Worm (Caenorhabditis elegans) whole organism, young adult: Measurements from ENCODE around the gene T28C6.11.

Experiments
- F10E7.11 ChIP-seq: sonication (generic microtip); optimal IDR thresholded peaks from 2 replicates; lab custom pipeline; 2017; ENCODE audit warnings: mild to moderate bottlenecking, missing genetic modification characterization, moderate library complexity, missing compliant biosample characterization
- F49E8.2 ChIP-seq: sonication (generic microtip); optimal IDR thresholded peaks from 3 replicates; lab custom pipeline; 2017; ENCODE audit warnings: missing genetic modification characterization, mild to moderate bottlenecking, missing compliant biosample characterization, antibody characterized with exemption, moderate library complexity; ENCODE audit not compliant: insufficient read depth
- athp-1 ChIP-seq: sonication (generic microtip); optimal IDR thresholded peaks from 2 replicates; lab custom pipeline; 2017; ENCODE audit warnings: mild to moderate bottlenecking, missing genetic modification characterization, missing compliant biosample characterization
- bed-2 ChIP-seq: fragments of 200-800 bp; sonication (Bioruptor generic); IDR thresholded peaks from 2 replicates; pipeline ENCODE4 v1.3.6; 2022; ENCODE audit warnings: missing genetic modification reagents, missing genetic modification characterization, missing compliant biosample characterization
- him-1 ChIP-seq: sonication (generic microtip); optimal IDR thresholded peaks from 2 replicates; lab custom pipeline; 2016; ENCODE audit warnings: missing genotype, missing genetic modification reagents, missing genetic modification characterization, missing compliant biosample characterization
- lin-54 ChIP-seq: fragments of 200-800 bp; sonication (Bioruptor generic); optimal IDR thresholded peaks from 2 replicates; lab custom pipeline; 2018; ENCODE audit warnings: mild to moderate bottlenecking, missing genetic modification characterization, missing compliant biosample characterization
- madf-10 ChIP-seq: sonication (generic microtip); optimal IDR thresholded peaks from 2 replicates; lab custom pipeline; 2016; ENCODE audit warnings: mild to moderate bottlenecking, missing genetic modification characterization, missing compliant biosample characterization
- nhr-27 ChIP-seq: fragments of 200-800 bp; sonication (Bioruptor generic); optimal IDR thresholded peaks from 2 replicates; lab custom pipeline; 2018; ENCODE audit warnings: mild to moderate bottlenecking, missing genetic modification characterization, moderate library complexity, missing compliant biosample characterization
- sea-2 ChIP-seq: fragments of 200-800 bp; sonication (Bioruptor generic); IDR thresholded peaks from 2 replicates; pipeline ENCODE4 v1.3.6; 2022; ENCODE audit warnings: missing genetic modification characterization, missing compliant biosample characterization
- snpc-4 ChIP-seq, 5 experiments: fragments of 150-350 bp in 1 of 5; sonication (generic microtip) in 4 of 5; optimal IDR thresholded peaks; 2 replicates each; lab custom pipeline; 2014 to 2018; ENCODE audit warnings: missing genetic modification characterization in 5 of 5, missing biosample characterization in 3 of 5, antibody characterized with exemption in 2 of 5, mild to moderate bottlenecking in 2 of 5, missing compliant biosample characterization in 2 of 5, missing genotype in 2 of 5, moderate library complexity in 2 of 5, missing genetic modification reagents in 1 of 5
- tlf-1 ChIP-seq: fragments of 200-800 bp; sonication (Bioruptor generic); optimal IDR thresholded peaks from 2 replicates; lab custom pipeline; 2018; ENCODE audit warnings: mild to moderate bottlenecking, missing genetic modification characterization, missing compliant biosample characterization
- unc-62 ChIP-seq: fragments of 150-350 bp; optimal IDR thresholded peaks from 2 replicates; lab custom pipeline; 2014; ENCODE audit warnings: missing biosample characterization, missing genetic modification reagents, missing genetic modification characterization

DNA sequence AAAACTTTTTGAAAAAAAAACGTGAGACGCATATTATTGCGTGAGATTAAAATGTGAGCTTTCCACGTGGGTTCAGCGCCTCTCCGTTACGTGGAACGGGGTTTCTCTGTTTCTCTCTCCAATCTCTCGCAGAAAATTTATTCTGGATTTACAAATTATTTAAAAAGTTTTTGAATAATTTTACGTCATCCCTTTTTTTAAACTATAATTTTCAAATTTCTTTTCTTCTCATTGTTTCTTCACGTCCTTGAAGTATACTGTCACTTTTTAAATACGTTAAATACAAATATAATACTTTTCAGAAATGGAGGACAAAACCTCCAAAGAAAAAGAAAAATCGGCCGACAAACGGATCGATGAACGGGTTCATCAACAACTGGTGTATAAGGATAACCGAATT lies 12.6 kb downstream of the T28C6.11 start, which contains the start of gene T28C6.7:
- TF ChIP-seq nhr-27 = no peak
- no peak for TF ChIP-seq madf-10 (tag; lab: Kevin White, UChicago)
- no peak for TF ChIP-seq lin-54 (GFP tag; lab: Kevin White, UChicago)
- no peak for TF ChIP-seq snpc-4 (GFP tag; optimal IDR thresholded peaks at IDR 0.05; lab: Kevin White, UChicago)
- TF ChIP-seq snpc-4 (tag; optimal IDR thresholded peaks at IDR 0.05; lab: Kevin White, UChicago) = no peak
- TF ChIP-seq bed-2 (GFP tag; lab: Robert Waterston, UW) = no peak
- no peak for TF ChIP-seq F10E7.11
- no peak for TF ChIP-seq athp-1 (tag; lab: Kevin White, UChicago)
- TF ChIP-seq sea-2 (GFP tag; lab: Robert Waterston, UW) = no peak
- no peak for TF ChIP-seq him-1 (tag; lab: Kevin White, UChicago)
- TF ChIP-seq F49E8.2 = no peak
- no peak for TF ChIP-seq tlf-1
- TF ChIP-seq unc-62 = no peak
